Worm (Caenorhabditis elegans) whole organism, young adult: ENCODE data around the gene sams-1.
A peak's percentile ranks its signal among the peaks of the same experiment; 100 is the strongest.

Experiments used
- C17E4.6 ChIP-seq: fragments of 200-800 bp; sonication (Bioruptor generic); IDR thresholded peaks from 2 replicates; pipeline ENCODE4 v1.3.6; 2022; ENCODE audit warnings: missing genetic modification reagents, missing genetic modification characterization, missing compliant biosample characterization
- F22D6.2 ChIP-seq: sonication (generic microtip); optimal IDR thresholded peaks from 2 replicates; lab custom pipeline; 2016; ENCODE audit warnings: mild to moderate bottlenecking, missing genetic modification characterization, missing compliant biosample characterization
- F23B12.7 ChIP-seq: sonication (generic microtip); optimal IDR thresholded peaks from 2 replicates; lab custom pipeline; 2017; ENCODE audit warnings: missing genetic modification characterization, mild to moderate bottlenecking, missing compliant biosample characterization, antibody characterized with exemption, moderate library complexity; ENCODE audit not compliant: insufficient read depth
- F33H1.4 ChIP-seq: fragments of 200-800 bp; sonication (Bioruptor generic); IDR thresholded peaks from 2 replicates; pipeline ENCODE4 v1.3.6; 2022; ENCODE audit warnings: missing genetic modification reagents, missing genetic modification characterization, missing compliant biosample characterization
- F37B4.10 ChIP-seq: fragments of 200-800 bp; sonication (Bioruptor generic); IDR thresholded peaks from 2 replicates; pipeline ENCODE4 v1.3.6; 2022; ENCODE audit warnings: missing genetic modification characterization, missing compliant biosample characterization
- K11D2.4 ChIP-seq: fragments of 200-800 bp; sonication (Bioruptor generic); IDR thresholded peaks from 2 replicates; pipeline ENCODE4 v1.3.6; 2022; ENCODE audit warnings: missing genetic modification reagents, missing genetic modification characterization, missing compliant biosample characterization
- K12H6.12 ChIP-seq: fragments of 200-800 bp; sonication (Bioruptor generic); optimal IDR thresholded peaks from 2 replicates; lab custom pipeline; 2018; ENCODE audit warnings: mild to moderate bottlenecking, missing genetic modification characterization, missing compliant biosample characterization
- ZK185.1 ChIP-seq: sonication (generic microtip); optimal IDR thresholded peaks from 2 replicates; lab custom pipeline; 2016; ENCODE audit warnings: mild to moderate bottlenecking, missing genetic modification characterization, missing compliant biosample characterization; ENCODE audit not compliant: poor library complexity, severe bottlenecking
- atf-7 ChIP-seq: sonication (generic microtip); optimal IDR thresholded peaks from 2 replicates; lab custom pipeline; 2017; ENCODE audit warnings: mild to moderate bottlenecking, missing genetic modification characterization, missing compliant biosample characterization
- attf-5 ChIP-seq: fragments of 200-800 bp; sonication (Bioruptor generic); optimal IDR thresholded peaks from 2 replicates; lab custom pipeline; 2018; ENCODE audit warnings: mild to moderate bottlenecking, missing genetic modification characterization, missing compliant biosample characterization
- ceh-27 ChIP-seq: fragments of 200-800 bp; sonication (Bioruptor generic); optimal IDR thresholded peaks from 2 replicates; lab custom pipeline; 2018; ENCODE audit warnings: mild to moderate bottlenecking, missing genetic modification characterization, moderate library complexity, missing compliant biosample characterization
- ceh-79 ChIP-seq: sonication (generic microtip); optimal IDR thresholded peaks from 2 replicates; lab custom pipeline; 2017; ENCODE audit warnings: mild to moderate bottlenecking, missing genetic modification characterization, missing compliant biosample characterization
- die-1 ChIP-seq: sonication (generic microtip); optimal IDR thresholded peaks from 2 replicates; lab custom pipeline; 2016; ENCODE audit warnings: missing genotype, mild to moderate bottlenecking, missing genetic modification characterization, missing compliant biosample characterization
- dpl-1 ChIP-seq: fragments of 150-350 bp; optimal IDR thresholded peaks from 2 replicates; lab custom pipeline; 2014; ENCODE audit warnings: missing biosample characterization, missing genetic modification reagents, missing genetic modification characterization
- egl-44 ChIP-seq: fragments of 200-800 bp; sonication (Bioruptor generic); IDR thresholded peaks from 2 replicates; pipeline ENCODE4 v1.3.6; 2022; ENCODE audit warnings: missing genetic modification reagents, missing genetic modification characterization, missing compliant biosample characterization
- gei-17 ChIP-seq: fragments of 200-800 bp; sonication (Bioruptor generic); optimal IDR thresholded peaks from 2 replicates; lab custom pipeline; 2018; ENCODE audit warnings: mild to moderate bottlenecking, missing genetic modification characterization, missing compliant biosample characterization
- hlh-26 ChIP-seq: fragments of 200-800 bp; sonication (Bioruptor generic); conservative IDR thresholded peaks from 2 replicates; pipeline ENCODE4 v1.3.6; 2022; ENCODE audit warnings: missing genetic modification reagents, missing genetic modification characterization, missing compliant biosample characterization
- hmg-20 ChIP-seq: fragments of 200-800 bp; sonication (Bioruptor generic); IDR thresholded peaks from 2 replicates; pipeline ENCODE4 v1.3.6; 2022; ENCODE audit warnings: missing genetic modification reagents, missing genetic modification characterization, missing compliant biosample characterization
- lin-26 ChIP-seq: fragments of 200-800 bp; sonication (Bioruptor generic); IDR thresholded peaks from 2 replicates; pipeline ENCODE4 v1.3.6; 2022; ENCODE audit warnings: missing genetic modification reagents, missing genetic modification characterization, missing compliant biosample characterization
- lin-40 ChIP-seq: sonication (generic microtip); optimal IDR thresholded peaks from 2 replicates; lab custom pipeline; 2016; ENCODE audit warnings: missing genetic modification characterization, mild to moderate bottlenecking, missing compliant biosample characterization, missing genotype, missing genetic modification reagents
- lin-54 ChIP-seq: fragments of 200-800 bp; sonication (Bioruptor generic); optimal IDR thresholded peaks from 2 replicates; lab custom pipeline; 2018; ENCODE audit warnings: mild to moderate bottlenecking, missing genetic modification characterization, missing compliant biosample characterization
- lsl-1 ChIP-seq: fragments of 200-800 bp; sonication (Bioruptor generic); optimal IDR thresholded peaks from 2 replicates; lab custom pipeline; 2018; ENCODE audit warnings: mild to moderate bottlenecking, missing genetic modification characterization, moderate library complexity, missing compliant biosample characterization
- madf-10 ChIP-seq: sonication (generic microtip); optimal IDR thresholded peaks from 2 replicates; lab custom pipeline; 2016; ENCODE audit warnings: mild to moderate bottlenecking, missing genetic modification characterization, missing compliant biosample characterization
- nfya-1 ChIP-seq: sonication (generic microtip); optimal IDR thresholded peaks from 2 replicates; lab custom pipeline; 2017; ENCODE audit warnings: antibody characterized with exemption, missing compliant biosample characterization, missing genetic modification characterization, borderline replicate concordance; ENCODE audit not compliant: insufficient read depth
- nhr-80 ChIP-seq: sonication (generic microtip); optimal IDR thresholded peaks from 2 replicates; lab custom pipeline; 2016; ENCODE audit warnings: missing genetic modification characterization, missing compliant biosample characterization
- rcor-1 ChIP-seq: fragments of 200-800 bp; sonication (Bioruptor generic); IDR thresholded peaks from 2 replicates; pipeline ENCODE4 v1.3.6; 2022; ENCODE audit warnings: missing genetic modification reagents, missing genetic modification characterization, missing compliant biosample characterization
- repo-1 ChIP-seq: sonication (generic microtip); optimal IDR thresholded peaks from 2 replicates; lab custom pipeline; 2017; ENCODE audit warnings: mild to moderate bottlenecking, missing genetic modification characterization, missing compliant biosample characterization
- snpc-4 ChIP-seq, 5 experiments: fragments of 150-350 bp in 1 of 5; sonication (generic microtip) in 4 of 5; optimal IDR thresholded peaks; 2 replicates each; lab custom pipeline; 2014 to 2018; ENCODE audit warnings: missing genetic modification characterization in 5 of 5, missing biosample characterization in 3 of 5, antibody characterized with exemption in 2 of 5, mild to moderate bottlenecking in 2 of 5, missing compliant biosample characterization in 2 of 5, missing genotype in 2 of 5, moderate library complexity in 2 of 5, missing genetic modification reagents in 1 of 5
- somi-1 ChIP-seq: fragments of 200-800 bp; sonication (Bioruptor generic); optimal IDR thresholded peaks from 2 replicates; lab custom pipeline; 2018; ENCODE audit warnings: mild to moderate bottlenecking, missing genetic modification characterization, missing compliant biosample characterization
- unc-130 ChIP-seq: sonication (generic microtip); optimal IDR thresholded peaks from 2 replicates; lab custom pipeline; 2016; ENCODE audit warnings: missing genetic modification reagents, missing genetic modification characterization, missing compliant biosample characterization
- zim-3 ChIP-seq: sonication (generic microtip); optimal IDR thresholded peaks from 2 replicates; lab custom pipeline; 2017; ENCODE audit warnings: mild to moderate bottlenecking, missing genetic modification characterization, moderate library complexity, missing compliant biosample characterization
- ztf-25 ChIP-seq: fragments of 200-800 bp; sonication (Bioruptor generic); IDR thresholded peaks from 2 replicates; pipeline ENCODE4 v1.3.6; 2022; ENCODE audit warnings: missing genetic modification reagents, missing genetic modification characterization, missing compliant biosample characterization
- ztf-28 ChIP-seq: fragments of 200-800 bp; sonication (Bioruptor generic); IDR thresholded peaks from 2 replicates; pipeline ENCODE4 v1.3.6; 2022; ENCODE audit warnings: missing genetic modification reagents, missing genetic modification characterization, missing compliant biosample characterization
- ztf-3 ChIP-seq: fragments of 200-800 bp; sonication (Bioruptor generic); optimal IDR thresholded peaks from 2 replicates; lab custom pipeline; 2018; ENCODE audit warnings: mild to moderate bottlenecking, missing genetic modification characterization, missing compliant biosample characterization

Gene sams-1

ce11 chrX:11938826-11939225, 26.9 kb upstream of the sams-1 start, which contains the start of gene F55G7.5 (continued):
- TF ChIP-seq K12H6.12 (tag; lab: Kevin White, UChicago) (no peak), repo-1 (tag; lab: Kevin White, UChicago) (no peak)

ce11 chrX:11941951-11942350, 23.8 kb upstream of the sams-1 start, which contains the start of gene F55G7.3:
TSS of gene F55G7.3 (minus strand) at chrX:11942051.
- no peak for TF ChIP-seq F23B12.7 (tag; lab: Kevin White, UChicago)
- no peak for TF ChIP-seq lin-26 (GFP tag; lab: Robert Waterston, UW)

- TF ChIP-seq die-1 (tag; lab: Kevin White, UChicago) (no peak), atf-7 (tag; lab: Kevin White, UChicago) (no peak), gei-17 (GFP tag; lab: Kevin White, UChicago) (peak; percentile 19), hlh-26 (GFP tag; lab: Robert Waterston, UW) (no peak), F33H1.4 (no peak), K11D2.4 (GFP tag; lab: Robert Waterston, UW) (no peak), lsl-1 (GFP tag; lab: Kevin White, UChicago) (no peak), F22D6.2 (tag; lab: Kevin White, UChicago) (no peak), ZK185.1 (no peak), nfya-1 (tag; lab: Kevin White, UChicago) (no peak), F37B4.10 (GFP tag; lab: Robert Waterston, UW) (no peak), lin-54 (GFP tag; lab: Kevin White, UChicago) (no peak), egl-44 (GFP tag; lab: Robert Waterston, UW) (no peak), unc-130 (GFP tag; lab: Kevin White, UChicago) (no peak), rcor-1 (GFP tag; lab: Robert Waterston, UW) (no peak), madf-10 (tag; lab: Kevin White, UChicago) (no peak), ztf-25 (GFP tag; lab: Robert Waterston, UW) (no peak), ztf-3 (GFP tag; lab: Kevin White, UChicago) (no peak), F23B12.7 (tag; lab: Kevin White, UChicago) (no peak), nhr-80 (tag; lab: Kevin White, UChicago) (peak; percentile 11), dpl-1 (GFP tag; lab: Kevin White, UChicago) (no peak), snpc-4 (GFP tag; optimal IDR thresholded peaks at IDR 0.05; lab: Kevin White, UChicago) (no peak), snpc-4 (tag; optimal IDR thresholded peaks at IDR 0.05; lab: Kevin White, UChicago) (no peak), attf-5 (no peak), hmg-20 (GFP tag; lab: Robert Waterston, UW) (no peak), lin-40 (peak; percentile 39), zim-3 (no peak), somi-1 (GFP tag; lab: Kevin White, UChicago) (no peak), ztf-28 (GFP tag; lab: Robert Waterston, UW) (no peak), ceh-27 (GFP tag; lab: Kevin White, UChicago) (peak; percentile 51), C17E4.6 (GFP tag; lab: Robert Waterston, UW) (no peak), ceh-79 (tag; lab: Kevin White, UChicago) (no peak)
These were observed 18.8 kb upstream of the sams-1 start, which contains the start of gene nfya-1 for ce11 chrX:11946788-11947463. TSS of gene nfya-1 (minus strand) at chrX:11946838.
